Worm (Caenorhabditis elegans) whole organism, young adult: ENCODE data around the gene mlt-9.

Experiments
- B0019.2 ChIP-seq: fragments of 200-800 bp; sonication (Bioruptor generic); conservative IDR thresholded peaks from 2 replicates; pipeline ENCODE4 v1.3.6; 2022; ENCODE audit warnings: missing genetic modification reagents, missing genetic modification characterization, missing compliant biosample characterization
- C06A6.2 ChIP-seq: fragments of 200-800 bp; sonication (Bioruptor generic); conservative IDR thresholded peaks from 2 replicates; pipeline ENCODE4 v1.3.6; 2022; ENCODE audit warnings: missing genetic modification characterization, missing compliant biosample characterization
- C17E4.6 ChIP-seq: fragments of 200-800 bp; sonication (Bioruptor generic); IDR thresholded peaks from 2 replicates; pipeline ENCODE4 v1.3.6; 2022; ENCODE audit warnings: missing genetic modification reagents, missing genetic modification characterization, missing compliant biosample characterization
- D2030.7 ChIP-seq: fragments of 200-800 bp; sonication (Bioruptor generic); IDR thresholded peaks from 2 replicates; pipeline ENCODE4 v1.3.6; 2022; ENCODE audit warnings: missing genetic modification reagents, missing genetic modification characterization, missing compliant biosample characterization
- F10E7.11 ChIP-seq: sonication (generic microtip); optimal IDR thresholded peaks from 2 replicates; lab custom pipeline; 2017; ENCODE audit warnings: mild to moderate bottlenecking, missing genetic modification characterization, moderate library complexity, missing compliant biosample characterization
- F49E8.2 ChIP-seq: sonication (generic microtip); optimal IDR thresholded peaks from 3 replicates; lab custom pipeline; 2017; ENCODE audit warnings: missing genetic modification characterization, mild to moderate bottlenecking, missing compliant biosample characterization, antibody characterized with exemption, moderate library complexity; ENCODE audit not compliant: insufficient read depth
- F57A8.1 ChIP-seq: fragments of 200-800 bp; sonication (Bioruptor generic); optimal IDR thresholded peaks from 2 replicates; lab custom pipeline; 2018; ENCODE audit warnings: mild to moderate bottlenecking, missing genetic modification characterization, moderate library complexity, missing compliant biosample characterization
- F57C9.4 ChIP-seq: sonication (generic microtip); optimal IDR thresholded peaks from 2 replicates; lab custom pipeline; 2017; ENCODE audit warnings: mild to moderate bottlenecking, missing genetic modification characterization, missing compliant biosample characterization
- T26A5.8 ChIP-seq: sonication (generic microtip); optimal IDR thresholded peaks from 2 replicates; lab custom pipeline; 2016; ENCODE audit warnings: missing genetic modification characterization, missing compliant biosample characterization
- Y67H2A.10 ChIP-seq: fragments of 200-800 bp; sonication (Bioruptor generic); conservative IDR thresholded peaks from 2 replicates; pipeline ENCODE4 v1.3.6; 2022; ENCODE audit warnings: missing genetic modification reagents, missing genetic modification characterization, missing compliant biosample characterization
- Y79H2A.3 ChIP-seq: fragments of 200-800 bp; sonication (Bioruptor generic); conservative IDR thresholded peaks from 2 replicates; pipeline ENCODE4 v1.3.6; 2022; ENCODE audit warnings: missing genetic modification reagents, missing genetic modification characterization, missing compliant biosample characterization
- Y95B8A.8 ChIP-seq: fragments of 200-800 bp; sonication (Bioruptor generic); IDR thresholded peaks from 2 replicates; pipeline ENCODE4 v1.3.6; 2022; ENCODE audit warnings: missing genetic modification reagents, missing genetic modification characterization, missing compliant biosample characterization
- akir-1 ChIP-seq: fragments of 200-800 bp; sonication (Bioruptor generic); optimal IDR thresholded peaks from 2 replicates; lab custom pipeline; 2018; ENCODE audit warnings: mild to moderate bottlenecking, missing genetic modification characterization, moderate library complexity, missing compliant biosample characterization
- ama-1 ChIP-seq, 3 experiments: fragments of 150-350 bp in 1 of 3; sonication (generic microtip) in 2 of 3; optimal IDR thresholded peaks; 2 replicates each; lab custom pipeline; 2014 to 2018; ENCODE audit warnings: missing biosample characterization in 2 of 3, missing genetic modification characterization in 2 of 3, missing genetic modification reagents in 2 of 3
- aptf-3 ChIP-seq: fragments of 200-800 bp; sonication (Bioruptor generic); IDR thresholded peaks from 2 replicates; pipeline ENCODE4 v1.3.6; 2022; ENCODE audit warnings: missing genetic modification characterization, missing compliant biosample characterization
- atf-7 ChIP-seq: sonication (generic microtip); optimal IDR thresholded peaks from 2 replicates; lab custom pipeline; 2017; ENCODE audit warnings: mild to moderate bottlenecking, missing genetic modification characterization, missing compliant biosample characterization
- athp-1 ChIP-seq: sonication (generic microtip); optimal IDR thresholded peaks from 2 replicates; lab custom pipeline; 2017; ENCODE audit warnings: mild to moderate bottlenecking, missing genetic modification characterization, missing compliant biosample characterization
- attf-5 ChIP-seq: fragments of 200-800 bp; sonication (Bioruptor generic); optimal IDR thresholded peaks from 2 replicates; lab custom pipeline; 2018; ENCODE audit warnings: mild to moderate bottlenecking, missing genetic modification characterization, missing compliant biosample characterization
- bed-2 ChIP-seq: fragments of 200-800 bp; sonication (Bioruptor generic); IDR thresholded peaks from 2 replicates; pipeline ENCODE4 v1.3.6; 2022; ENCODE audit warnings: missing genetic modification reagents, missing genetic modification characterization, missing compliant biosample characterization
- ccch-3 ChIP-seq: fragments of 200-800 bp; sonication (Bioruptor generic); optimal IDR thresholded peaks from 2 replicates; lab custom pipeline; 2018; ENCODE audit warnings: mild to moderate bottlenecking, missing genetic modification characterization, missing compliant biosample characterization
- ceh-27 ChIP-seq: fragments of 200-800 bp; sonication (Bioruptor generic); optimal IDR thresholded peaks from 2 replicates; lab custom pipeline; 2018; ENCODE audit warnings: mild to moderate bottlenecking, missing genetic modification characterization, moderate library complexity, missing compliant biosample characterization
- ceh-79 ChIP-seq: sonication (generic microtip); optimal IDR thresholded peaks from 2 replicates; lab custom pipeline; 2017; ENCODE audit warnings: mild to moderate bottlenecking, missing genetic modification characterization, missing compliant biosample characterization
- ceh-91 ChIP-seq: fragments of 200-800 bp; sonication (Bioruptor generic); IDR thresholded peaks from 2 replicates; pipeline ENCODE4 v1.3.6; 2022; ENCODE audit warnings: missing genetic modification reagents, missing genetic modification characterization, missing compliant biosample characterization
- egl-18 ChIP-seq: fragments of 200-800 bp; sonication (Bioruptor generic); IDR thresholded peaks from 2 replicates; pipeline ENCODE4 v1.3.6; 2022; ENCODE audit warnings: missing genetic modification reagents, missing genetic modification characterization, missing compliant biosample characterization
- egl-44 ChIP-seq: fragments of 200-800 bp; sonication (Bioruptor generic); IDR thresholded peaks from 2 replicates; pipeline ENCODE4 v1.3.6; 2022; ENCODE audit warnings: missing genetic modification reagents, missing genetic modification characterization, missing compliant biosample characterization
- hlh-12 ChIP-seq: sonication (generic microtip); optimal IDR thresholded peaks from 2 replicates; lab custom pipeline; 2016; ENCODE audit warnings: missing genetic modification characterization, missing compliant biosample characterization
- hmg-1.2 ChIP-seq: fragments of 200-800 bp; sonication (Bioruptor generic); IDR thresholded peaks from 2 replicates; pipeline ENCODE4 v1.3.6; 2022; ENCODE audit warnings: missing genetic modification reagents, missing genetic modification characterization, missing compliant biosample characterization
- let-607 ChIP-seq, 2 experiments: fragments of 200-800 bp in 1 of 2; sonication (Bioruptor generic) in 1 of 2; sonication (generic microtip) in 1 of 2; optimal IDR thresholded peaks; 2 replicates each; lab custom pipeline; 2016 to 2018; ENCODE audit warnings: mild to moderate bottlenecking in 2 of 2, missing compliant biosample characterization in 2 of 2, missing genetic modification characterization in 2 of 2, moderate library complexity in 2 of 2, missing genotype in 1 of 2
- lir-1 ChIP-seq: fragments of 200-800 bp; sonication (Bioruptor generic); conservative IDR thresholded peaks from 2 replicates; pipeline ENCODE4 v1.3.6; 2022; ENCODE audit warnings: missing genetic modification reagents, missing genetic modification characterization, missing compliant biosample characterization
- lsy-27 ChIP-seq: sonication (generic microtip); optimal IDR thresholded peaks from 2 replicates; lab custom pipeline; 2017; ENCODE audit warnings: missing genetic modification characterization, mild to moderate bottlenecking, missing compliant biosample characterization, antibody characterized with exemption, missing genotype, borderline replicate concordance; ENCODE audit not compliant: insufficient read depth
- madf-3 ChIP-seq: fragments of 200-800 bp; sonication (Bioruptor generic); IDR thresholded peaks from 2 replicates; pipeline ENCODE4 v1.3.6; 2022; ENCODE audit warnings: missing genetic modification reagents, missing genetic modification characterization, missing compliant biosample characterization
- madf-8 ChIP-seq: fragments of 200-800 bp; sonication (Bioruptor generic); conservative IDR thresholded peaks from 2 replicates; pipeline ENCODE4 v1.3.6; 2022; ENCODE audit warnings: missing genetic modification reagents, missing genetic modification characterization, missing compliant biosample characterization
- mes-4 ChIP-seq: sonication (generic microtip); optimal IDR thresholded peaks from 2 replicates; lab custom pipeline; 2016; ENCODE audit warnings: missing genotype, missing genetic modification characterization, missing compliant biosample characterization
- nfya-2 ChIP-seq: fragments of 200-800 bp; sonication (Bioruptor generic); IDR thresholded peaks from 2 replicates; pipeline ENCODE4 v1.3.6; 2022; ENCODE audit warnings: missing genetic modification reagents, missing genetic modification characterization, missing compliant biosample characterization
- nhr-179 ChIP-seq: sonication (generic microtip); optimal IDR thresholded peaks from 2 replicates; lab custom pipeline; 2016; ENCODE audit warnings: mild to moderate bottlenecking, missing genetic modification characterization, missing compliant biosample characterization
- nhr-90 ChIP-seq: sonication (generic microtip); optimal IDR thresholded peaks from 2 replicates; lab custom pipeline; 2016; ENCODE audit warnings: missing genotype, mild to moderate bottlenecking, missing genetic modification characterization, missing compliant biosample characterization
- pbrm-1 ChIP-seq: fragments of 200-800 bp; sonication (Bioruptor generic); IDR thresholded peaks from 2 replicates; pipeline ENCODE4 v1.3.6; 2022; ENCODE audit warnings: missing genetic modification reagents, missing genetic modification characterization, missing compliant biosample characterization
- rcor-1 ChIP-seq: fragments of 200-800 bp; sonication (Bioruptor generic); IDR thresholded peaks from 2 replicates; pipeline ENCODE4 v1.3.6; 2022; ENCODE audit warnings: missing genetic modification reagents, missing genetic modification characterization, missing compliant biosample characterization
- sptf-2 ChIP-seq: fragments of 200-800 bp; sonication (Bioruptor generic); optimal IDR thresholded peaks from 2 replicates; lab custom pipeline; 2018; ENCODE audit warnings: mild to moderate bottlenecking, missing genetic modification characterization, missing compliant biosample characterization
- tbp1 ChIP-seq: fragments of 200-800 bp; sonication (Bioruptor generic); optimal IDR thresholded peaks from 2 replicates; lab custom pipeline; 2018; ENCODE audit warnings: mild to moderate bottlenecking, missing genetic modification characterization, missing compliant biosample characterization
- tlf-1 ChIP-seq: fragments of 200-800 bp; sonication (Bioruptor generic); optimal IDR thresholded peaks from 2 replicates; lab custom pipeline; 2018; ENCODE audit warnings: mild to moderate bottlenecking, missing genetic modification characterization, missing compliant biosample characterization
- xnd-1 ChIP-seq: sonication (generic microtip); optimal IDR thresholded peaks from 2 replicates; lab custom pipeline; 2016; ENCODE audit warnings: missing genotype, missing genetic modification reagents, missing genetic modification characterization, missing compliant biosample characterization
- ztf-26 ChIP-seq: sonication (generic microtip); optimal IDR thresholded peaks from 2 replicates; lab custom pipeline; 2017; ENCODE audit warnings: missing genetic modification characterization, missing compliant biosample characterization
- ztf-28 ChIP-seq: fragments of 200-800 bp; sonication (Bioruptor generic); IDR thresholded peaks from 2 replicates; pipeline ENCODE4 v1.3.6; 2022; ENCODE audit warnings: missing genetic modification reagents, missing genetic modification characterization, missing compliant biosample characterization
- ztf-6 ChIP-seq: fragments of 200-800 bp; sonication (Bioruptor generic); IDR thresholded peaks from 2 replicates; pipeline ENCODE4 v1.3.6; 2022; ENCODE audit warnings: missing genetic modification reagents, missing genetic modification characterization, missing compliant biosample characterization

mlt-9 gene

DNA sequence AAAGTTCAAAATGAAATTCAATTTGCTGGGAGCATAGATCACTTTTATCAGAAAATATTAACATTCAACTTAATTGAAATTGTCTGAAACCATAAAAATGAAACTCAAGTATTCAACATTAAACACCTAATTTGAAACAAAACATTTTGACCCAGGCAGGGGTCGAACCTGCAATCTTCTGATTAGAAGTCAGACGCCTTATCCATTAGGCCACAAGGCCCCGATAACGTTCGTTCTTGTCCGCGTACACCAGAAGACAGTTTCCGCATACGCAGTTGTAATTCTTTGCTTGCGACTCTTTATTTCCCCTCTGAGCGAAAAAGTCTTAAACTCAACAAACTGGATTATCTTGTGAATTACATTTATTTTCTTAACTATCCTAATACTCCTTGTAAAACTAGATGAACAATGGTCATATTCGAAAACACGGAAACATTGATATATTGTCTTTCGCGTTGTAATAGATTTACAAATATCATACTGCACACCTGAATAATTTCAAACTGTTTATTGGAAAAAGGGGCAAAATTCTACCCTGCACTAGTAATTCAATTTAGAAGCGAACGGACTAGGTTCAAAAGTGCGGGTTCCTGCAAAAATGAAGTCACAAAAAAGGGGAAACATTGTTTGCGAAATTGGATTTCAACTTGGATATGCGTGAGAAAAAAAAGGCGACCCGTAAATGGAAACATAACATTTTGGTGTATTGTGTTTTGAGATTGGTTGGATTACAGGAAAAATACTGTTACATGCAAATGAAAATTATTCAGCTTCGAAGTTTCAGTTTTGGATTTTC is 39.0 kb upstream of the mlt-9 start (continued):
- TF ChIP-seq D2030.7 (GFP tag; lab: Robert Waterston, UW) (peak; percentile 68), B0019.2 (GFP tag; lab: Robert Waterston, UW) (no peak), ztf-28 (GFP tag; lab: Robert Waterston, UW) (no peak), madf-3 (GFP tag; lab: Robert Waterston, UW) (no peak), ceh-91 (no peak), athp-1 (tag; lab: Kevin White, UChicago) (no peak), ztf-26 (tag; lab: Kevin White, UChicago) (no peak), hlh-12 (tag; lab: Kevin White, UChicago) (no peak), mes-4 (tag; lab: Kevin White, UChicago) (no peak), sptf-2 (GFP tag; lab: Kevin White, UChicago) (no peak), rcor-1 (GFP tag; lab: Robert Waterston, UW) (0 out of 2 replicates have a peak, but pooled peaks have one; percentile 19), aptf-3 (GFP tag; lab: Robert Waterston, UW) (no peak), F49E8.2 (peak; percentile 26), madf-8 (GFP tag; lab: Robert Waterston, UW) (no peak), Y79H2A.3 (GFP tag; lab: Robert Waterston, UW) (no peak), ama-1 (optimal IDR thresholded peaks at IDR 0.05; lab: Kevin White, UChicago) (no peak), ama-1 (GFP tag; optimal IDR thresholded peaks at IDR 0.05; lab: Kevin White, UChicago) (peak in 1 of 2 experiments; percentile 68), bed-2 (GFP tag; lab: Robert Waterston, UW) (no peak), F57A8.1 (GFP tag; lab: Kevin White, UChicago) (no peak), F10E7.11 (tag; lab: Kevin White, UChicago) (no peak), nhr-179 (no peak), ztf-6 (no peak), tlf-1 (GFP tag; lab: Kevin White, UChicago) (no peak), atf-7 (no peak), let-607 (tag; optimal IDR thresholded peaks at IDR 0.05; lab: Kevin White, UChicago) (no peak), T26A5.8 (tag; lab: Kevin White, UChicago) (no peak), nhr-90 (peak; percentile 61), attf-5 (peak; percentile 38), ceh-79 (no peak), pbrm-1 (GFP tag; lab: Robert Waterston, UW) (peak; percentile 74), C06A6.2 (GFP tag; lab: Robert Waterston, UW) (no peak), ceh-27 (GFP tag; lab: Kevin White, UChicago) (no peak), lir-1 (no peak)
- TF ChIP-seq, all 124 proteins: peak for 35

DNA sequence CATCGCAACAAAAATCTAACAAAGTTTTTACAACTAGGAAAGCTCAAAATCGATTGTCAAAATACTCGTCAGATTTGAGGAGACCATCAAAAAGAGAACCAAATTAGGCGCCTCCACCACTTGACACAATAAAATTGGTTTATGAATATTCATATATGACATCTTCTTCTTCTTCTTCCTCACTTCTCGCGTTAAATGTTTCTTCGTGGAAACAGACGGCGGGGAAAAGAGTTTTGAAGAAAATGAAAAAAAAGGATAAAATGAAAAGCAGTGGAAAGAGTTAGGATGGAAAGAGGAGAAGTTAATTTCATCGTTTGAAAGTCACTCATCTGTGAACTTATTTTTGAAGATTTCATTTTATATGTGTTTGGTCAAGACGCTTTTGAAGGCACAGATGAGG is 27.3 kb upstream of the mlt-9 start:
- no peak for TF ChIP-seq Y67H2A.10 (GFP tag; lab: Robert Waterston, UW)
- TF ChIP-seq atf-7: no peak
- TF ChIP-seq egl-44 (GFP tag; lab: Robert Waterston, UW): no peak
- TF ChIP-seq nhr-90: no peak
- TF ChIP-seq tbp1: no peak
- no peak for TF ChIP-seq Y95B8A.8 (GFP tag; lab: Robert Waterston, UW)
- no peak for TF ChIP-seq madf-3 (GFP tag; lab: Robert Waterston, UW)
- TF ChIP-seq hmg-1.2: no peak
- no peak for TF ChIP-seq egl-18 (GFP tag; lab: Robert Waterston, UW)
- TF ChIP-seq lsy-27 (tag; lab: Kevin White, UChicago): no peak
- no peak for TF ChIP-seq nfya-2 (GFP tag; lab: Robert Waterston, UW)
- TF ChIP-seq akir-1 (GFP tag; lab: Kevin White, UChicago): no peak
- TF ChIP-seq ccch-3 (GFP tag; lab: Kevin White, UChicago): no peak
- TF ChIP-seq let-607 (tag; optimal IDR thresholded peaks at IDR 0.05; lab: Kevin White, UChicago): no peak
- TF ChIP-seq F57A8.1 (GFP tag; lab: Kevin White, UChicago): no peak
- no peak for TF ChIP-seq F57C9.4
- no peak for TF ChIP-seq ztf-6
- TF ChIP-seq xnd-1: no peak
- no peak for TF ChIP-seq C17E4.6 (GFP tag; lab: Robert Waterston, UW)
